Fruit fly (Drosophila melanogaster) whole organism, embryonic: Measurements from ENCODE around the gene stwl.
A peak's percentile ranks its signal among the peaks of the same experiment; 100 is the strongest.

Source experiments
- Adf1 ChIP-seq: fragments of 200-800 bp; sonication (Bioruptor generic); IDR thresholded peaks from 2 replicates; pipeline ENCODE4 v1.3.6; 2022; ENCODE audit warnings: missing biosample characterization, missing genetic modification characterization
- Atf-2 ChIP-seq: fragments of 200-800 bp; sonication (Bioruptor generic); optimal IDR thresholded peaks from 2 replicates; lab custom pipeline; 2016; ENCODE audit warnings: missing biosample characterization, missing genetic modification characterization
- B-H2 ChIP-seq: fragments of 200-800 bp; sonication (Bioruptor generic); optimal IDR thresholded peaks from 2 replicates; lab custom pipeline; 2018; ENCODE audit warnings: missing biosample characterization, mild to moderate bottlenecking, missing genetic modification characterization
- CG10267 ChIP-seq: fragments of 200-800 bp; sonication (Bioruptor generic); optimal IDR thresholded peaks from 2 replicates; lab custom pipeline; 2018; ENCODE audit warnings: missing biosample characterization, mild to moderate bottlenecking, missing genetic modification characterization, moderate library complexity
- CG10274 ChIP-seq: fragments of 200-800 bp; sonication (Bioruptor generic); optimal IDR thresholded peaks from 3 replicates; lab custom pipeline; 2017; ENCODE audit warnings: missing biosample characterization, mild to moderate bottlenecking, missing genetic modification characterization
- CG11560 ChIP-seq: fragments of 200-800 bp; sonication (Bioruptor generic); IDR thresholded peaks from 3 replicates; pipeline ENCODE4 v1.3.6; 2022; ENCODE audit warnings: missing biosample characterization, missing genetic modification characterization
- CG12071 ChIP-seq: fragments of 200-800 bp; sonication (Bioruptor generic); optimal IDR thresholded peaks from 3 replicates; lab custom pipeline; 2018; ENCODE audit warnings: missing biosample characterization, mild to moderate bottlenecking, missing genetic modification characterization
- CG1233 ChIP-seq: fragments of 200-800 bp; sonication (Bioruptor generic); optimal IDR thresholded peaks from 4 replicates; lab custom pipeline; 2018; ENCODE audit warnings: missing biosample characterization, mild to moderate bottlenecking, missing genetic modification characterization
- CG12942 ChIP-seq: fragments of 200-800 bp; sonication (Bioruptor generic); optimal IDR thresholded peaks from 3 replicates; lab custom pipeline; 2016; ENCODE audit warnings: missing biosample characterization, missing genetic modification characterization
- CG13123 ChIP-seq: fragments of 200-800 bp; sonication (Bioruptor generic); optimal IDR thresholded peaks from 2 replicates; lab custom pipeline; 2016; ENCODE audit warnings: missing biosample characterization, missing genetic modification characterization
- CG15073 ChIP-seq: fragments of 200-800 bp; sonication (Bioruptor generic); optimal IDR thresholded peaks from 2 replicates; lab custom pipeline; 2016; ENCODE audit warnings: missing biosample characterization, missing genetic modification characterization
- CG17328 ChIP-seq: fragments of 200-800 bp; sonication (Bioruptor generic); IDR thresholded peaks from 2 replicates; pipeline ENCODE4 v1.3.6; 2022; ENCODE audit warnings: missing biosample characterization, missing genetic modification characterization
- CG1832 ChIP-seq: fragments of 200-800 bp; sonication (Bioruptor generic); optimal IDR thresholded peaks from 2 replicates; lab custom pipeline; 2017; ENCODE audit warnings: missing biosample characterization, mild to moderate bottlenecking, missing genetic modification characterization, inconsistent platforms
- CG2202 ChIP-seq: fragments of 200-800 bp; sonication (Bioruptor generic); optimal IDR thresholded peaks from 2 replicates; lab custom pipeline; 2018; ENCODE audit warnings: missing biosample characterization, mild to moderate bottlenecking, missing genetic modification characterization
- CG2678 ChIP-seq: fragments of 200-800 bp; sonication (Bioruptor generic); optimal IDR thresholded peaks from 3 replicates; lab custom pipeline; 2019; ENCODE audit warnings: missing biosample characterization, mild to moderate bottlenecking, missing genetic modification characterization, moderate library complexity
- CG30431 ChIP-seq: fragments of 200-800 bp; sonication (Bioruptor generic); optimal IDR thresholded peaks from 2 replicates; lab custom pipeline; 2017; ENCODE audit warnings: missing biosample characterization, missing genetic modification characterization
- CG34376 ChIP-seq: fragments of 200-800 bp; sonication (Bioruptor generic); optimal IDR thresholded peaks from 2 replicates; lab custom pipeline; 2018; ENCODE audit warnings: missing biosample characterization, mild to moderate bottlenecking, missing genetic modification characterization
- CG42726 ChIP-seq: fragments of 200-800 bp; sonication (Bioruptor generic); IDR thresholded peaks from 2 replicates; pipeline ENCODE4 v1.3.6; 2022; ENCODE audit warnings: missing biosample characterization, missing genetic modification characterization; ENCODE audit not compliant: partially characterized antibody
- CG6272 ChIP-seq: fragments of 200-800 bp; sonication (Bioruptor generic); IDR thresholded peaks from 2 replicates; pipeline ENCODE4 v1.3.6; 2022; ENCODE audit warnings: missing biosample characterization, missing genetic modification characterization
- CG6654 ChIP-seq: fragments of 200-800 bp; sonication (Bioruptor generic); optimal IDR thresholded peaks from 2 replicates; lab custom pipeline; 2017; ENCODE audit warnings: missing biosample characterization, mild to moderate bottlenecking, missing genetic modification characterization
- CG6683 ChIP-seq: fragments of 200-800 bp; sonication (Bioruptor generic); optimal IDR thresholded peaks from 2 replicates; lab custom pipeline; 2017; ENCODE audit warnings: missing biosample characterization, mild to moderate bottlenecking, missing genetic modification characterization, missing genetic modification reagents
- CG7839 ChIP-seq: fragments of 200-800 bp; sonication (Bioruptor generic); optimal IDR thresholded peaks from 3 replicates; lab custom pipeline; 2018; ENCODE audit warnings: missing biosample characterization, mild to moderate bottlenecking, missing genetic modification characterization, moderate library complexity
- CG7963 ChIP-seq: fragments of 200-800 bp; sonication (Bioruptor generic); IDR thresholded peaks from 3 replicates; pipeline ENCODE4 v1.3.6; 2022; ENCODE audit warnings: missing biosample characterization, missing genetic modification characterization; ENCODE audit not compliant: partially characterized antibody
- CG9609 ChIP-seq: fragments of 200-800 bp; sonication (Bioruptor generic); optimal IDR thresholded peaks from 3 replicates; lab custom pipeline; 2016; ENCODE audit warnings: missing biosample characterization, missing genetic modification characterization
- Dll ChIP-seq: fragments of 200-800 bp; sonication (Bioruptor generic); IDR thresholded peaks from 4 replicates; pipeline ENCODE4 v1.3.6; 2022; ENCODE audit warnings: missing biosample characterization, missing genetic modification characterization; ENCODE audit not compliant: partially characterized antibody
- HLHmδ ChIP-seq: fragments of 200-800 bp; sonication (Bioruptor generic); optimal IDR thresholded peaks from 2 replicates; lab custom pipeline; 2018; ENCODE audit warnings: missing biosample characterization, mild to moderate bottlenecking, missing genetic modification characterization, moderate library complexity
- Hr39 ChIP-seq: fragments of >200 bp; optimal IDR thresholded peaks from 2 replicates; lab custom pipeline; 2017
- MESR4 ChIP-seq: fragments of 200-800 bp; sonication (Bioruptor generic); optimal IDR thresholded peaks from 2 replicates; lab custom pipeline; 2018; ENCODE audit warnings: missing biosample characterization, mild to moderate bottlenecking, missing genetic modification characterization, moderate library complexity
- Meics ChIP-seq: fragments of 200-800 bp; sonication (Bioruptor generic); optimal IDR thresholded peaks from 2 replicates; lab custom pipeline; 2017; ENCODE audit warnings: missing biosample characterization, mild to moderate bottlenecking, missing genetic modification characterization
- Myb ChIP-seq: fragments of 200-800 bp; sonication (Bioruptor generic); optimal IDR thresholded peaks from 2 replicates; lab custom pipeline; 2016; ENCODE audit warnings: missing biosample characterization, missing genetic modification characterization
- Optix ChIP-seq: fragments of 200-800 bp; sonication (Bioruptor generic); IDR thresholded peaks from 3 replicates; pipeline ENCODE4 v1.3.6; 2022; ENCODE audit warnings: missing biosample characterization, missing genetic modification characterization
- Ptx1 ChIP-seq: fragments of 200-800 bp; sonication (Bioruptor generic); IDR thresholded peaks from 2 replicates; pipeline ENCODE4 v1.3.6; 2022; ENCODE audit warnings: missing biosample characterization, missing genetic modification characterization
- Scr ChIP-seq: fragments of 200-800 bp; sonication (Bioruptor generic); IDR thresholded peaks from 2 replicates; pipeline ENCODE4 v1.3.6; 2022; ENCODE audit warnings: missing biosample characterization, missing genetic modification characterization; ENCODE audit not compliant: partially characterized antibody
- Side ChIP-seq: fragments of 200-800 bp; sonication (Bioruptor generic); optimal IDR thresholded peaks from 2 replicates; lab custom pipeline; 2016; ENCODE audit warnings: missing biosample characterization, missing genetic modification characterization
- Sin3A ChIP-seq: fragments of >200 bp; optimal IDR thresholded peaks from 2 replicates; lab custom pipeline; 2018
- Six4 ChIP-seq: fragments of 200-800 bp; sonication (Bioruptor generic); optimal IDR thresholded peaks from 2 replicates; lab custom pipeline; 2016; ENCODE audit warnings: missing biosample characterization, missing genetic modification characterization
- bowl ChIP-seq: fragments of 200-800 bp; sonication (Bioruptor generic); IDR thresholded peaks from 2 replicates; pipeline ENCODE4 v1.3.6; 2022; ENCODE audit warnings: missing biosample characterization, missing genetic modification characterization
- chm ChIP-seq: fragments of 200-800 bp; sonication (Bioruptor generic); IDR thresholded peaks from 2 replicates; pipeline ENCODE4 v1.3.6; 2022; ENCODE audit warnings: missing biosample characterization, missing genetic modification characterization
- ems ChIP-seq: fragments of 200-800 bp; sonication (Bioruptor generic); optimal IDR thresholded peaks from 3 replicates; lab custom pipeline; 2016; ENCODE audit warnings: missing biosample characterization, missing genetic modification characterization
- h ChIP-seq: fragments of >200 bp; optimal IDR thresholded peaks from 2 replicates; lab custom pipeline; 2017
- knrl ChIP-seq: fragments of 200-800 bp; sonication (Bioruptor generic); IDR thresholded peaks from 3 replicates; pipeline ENCODE4 v1.3.6; 2022; ENCODE audit warnings: missing biosample characterization, missing genetic modification characterization; ENCODE audit not compliant: partially characterized antibody
- lab ChIP-seq: fragments of 200-800 bp; sonication (Bioruptor generic); optimal IDR thresholded peaks from 3 replicates; lab custom pipeline; 2017; ENCODE audit warnings: missing biosample characterization, missing genetic modification characterization, mild to moderate bottlenecking, moderate library complexity, missing genetic modification reagents
- lilli ChIP-seq: fragments of 200-800 bp; sonication (Bioruptor generic); optimal IDR thresholded peaks from 3 replicates; lab custom pipeline; 2016; ENCODE audit warnings: missing biosample characterization, missing genetic modification characterization
- luna ChIP-seq: fragments of 200-800 bp; sonication (Bioruptor generic); optimal IDR thresholded peaks from 2 replicates; lab custom pipeline; 2016; ENCODE audit warnings: missing biosample characterization, missing genetic modification characterization
- mam ChIP-seq: fragments of 200-800 bp; sonication (Bioruptor generic); optimal IDR thresholded peaks from 3 replicates; lab custom pipeline; 2016; ENCODE audit warnings: missing biosample characterization, missing genetic modification characterization
- odd ChIP-seq: fragments of 200-800 bp; sonication (Bioruptor generic); optimal IDR thresholded peaks from 2 replicates; lab custom pipeline; 2017; ENCODE audit warnings: missing biosample characterization, mild to moderate bottlenecking, missing genetic modification characterization
- onecut ChIP-seq: fragments of 200-800 bp; sonication (Bioruptor generic); IDR thresholded peaks from 2 replicates; pipeline ENCODE4 v1.3.6; 2022; ENCODE audit warnings: missing biosample characterization, missing genetic modification characterization
- p53 ChIP-seq: fragments of 200-800 bp; sonication (Bioruptor generic); optimal IDR thresholded peaks from 2 replicates; lab custom pipeline; 2016; ENCODE audit warnings: missing biosample characterization, missing genetic modification characterization
- phol ChIP-seq: fragments of 200-800 bp; sonication (Bioruptor generic); optimal IDR thresholded peaks from 3 replicates; lab custom pipeline; 2018; ENCODE audit warnings: missing biosample characterization, mild to moderate bottlenecking, missing genetic modification characterization, moderate library complexity
- sc ChIP-seq, 3 experiments: fragments of >200 bp in 2 of 3; fragments of 200-800 bp in 1 of 3; sonication (Bioruptor generic) in 1 of 3; optimal IDR thresholded peaks; 2 replicates in 2 of 3; 3 replicates in 1 of 3; lab custom pipeline; 2017; ENCODE audit warnings: mild to moderate bottlenecking in 1 of 3, missing biosample characterization in 1 of 3, missing genetic modification characterization in 1 of 3, missing genetic modification reagents in 1 of 3
- sd ChIP-seq: fragments of 200-800 bp; sonication (Bioruptor generic); optimal IDR thresholded peaks from 3 replicates; lab custom pipeline; 2018; ENCODE audit warnings: missing biosample characterization, mild to moderate bottlenecking, missing genetic modification characterization, moderate library complexity
- tio ChIP-seq: fragments of 200-800 bp; sonication (Bioruptor generic); optimal IDR thresholded peaks from 2 replicates; lab custom pipeline; 2017; ENCODE audit warnings: missing biosample characterization, missing genetic modification characterization, inconsistent platforms

Gene stwl

dm6 chr3L:14410892-14411291 lies 1.2 kb upstream of the stwl start:
- no peak for TF ChIP-seq HLHmδ (GFP tag; lab: Kevin White, UChicago)
- no peak for TF ChIP-seq Scr (GFP tag; lab: Robert Waterston, UW)
- no peak for TF ChIP-seq Atf-2 (GFP tag; lab: Kevin White, UChicago)
- no peak for TF ChIP-seq B-H2 (GFP tag; lab: Kevin White, UChicago)
- TF ChIP-seq CG1233 (GFP tag; lab: Kevin White, UChicago), result no peak
- no peak for TF ChIP-seq CG7963 (GFP tag; lab: Robert Waterston, UW)
- no peak for TF ChIP-seq bowl (GFP tag; lab: Robert Waterston, UW)
- 0 out of 2 replicates have a peak, but pooled peaks have one; percentile 26 for TF ChIP-seq Ptx1
- no peak for TF ChIP-seq CG42726 (GFP tag; lab: Robert Waterston, UW)
- TF ChIP-seq CG9609 (GFP tag; lab: Kevin White, UChicago), result no peak
- TF ChIP-seq CG34376, result no peak
- TF ChIP-seq Adf1 (GFP tag; lab: Robert Waterston, UW), result no peak
- no peak for TF ChIP-seq CG6654 (GFP tag; lab: Kevin White, UChicago)
- TF ChIP-seq ems, result no peak
- no peak for TF ChIP-seq sd
- peak; percentile 21 for TF ChIP-seq Meics
- peak; percentile 42 for TF ChIP-seq CG7839 (tag; lab: Kevin White, UChicago)
- no peak for TF ChIP-seq CG2678 (tag; lab: Kevin White, UChicago)
- peak; percentile 19 for TF ChIP-seq CG30431 (GFP tag; lab: Kevin White, UChicago)
- no peak for TF ChIP-seq h (lab: Kevin White, UChicago)
- no peak for TF ChIP-seq Hr39 (lab: Kevin White, UChicago)
- TF ChIP-seq tio (GFP tag; lab: Kevin White, UChicago), result no peak
- no peak for TF ChIP-seq luna (GFP tag; lab: Kevin White, UChicago)
- TF ChIP-seq Six4 (GFP tag; lab: Kevin White, UChicago), result no peak
- TF ChIP-seq Side (GFP tag; lab: Kevin White, UChicago), result no peak
- peak; percentile 57; the same call in 2 of the 3 replicates for TF ChIP-seq Optix
- no peak for TF ChIP-seq CG12942
- TF ChIP-seq odd (GFP tag; lab: Kevin White, UChicago), result no peak
- TF ChIP-seq lab, result peak; percentile 36
- no peak for TF ChIP-seq lilli
- TF ChIP-seq p53 (GFP tag; lab: Kevin White, UChicago), result no peak
- no peak for TF ChIP-seq CG1832
- no peak for TF ChIP-seq mam (GFP tag; lab: Kevin White, UChicago)
- no peak for TF ChIP-seq CG6683 (GFP tag; lab: Kevin White, UChicago)
- TF ChIP-seq onecut (GFP tag; lab: Robert Waterston, UW), result peak; percentile 24
- no peak for TF ChIP-seq MESR4 (GFP tag; lab: Kevin White, UChicago)
- no peak for TF ChIP-seq CG15073
- no peak for TF ChIP-seq CG10267
- TF ChIP-seq CG13123 (GFP tag; lab: Kevin White, UChicago), result no peak
- TF ChIP-seq phol, result peak; percentile 46
- no peak for TF ChIP-seq CG10274
- no peak for TF ChIP-seq Dll
- no peak for TF ChIP-seq CG11560
- TF ChIP-seq CG6272 (GFP tag; lab: Robert Waterston, UW), result no peak
- peak; percentile 53; the same call in 1 of the 2 replicates for TF ChIP-seq chm
- no peak for TF ChIP-seq knrl (GFP tag; lab: Robert Waterston, UW)
- peak; percentile 72 for TF ChIP-seq CG17328 (GFP tag; lab: Robert Waterston, UW)
- TF ChIP-seq Sin3A, result no peak
- TF ChIP-seq Myb, result no peak
- TF ChIP-seq CG12071, result no peak
- TF ChIP-seq CG2202 (tag; lab: Kevin White, UChicago), result no peak
- TF ChIP-seq sc (optimal IDR thresholded peaks at IDR 0.05; lab: Kevin White, UChicago), result no peak
- no peak for TF ChIP-seq sc (GFP tag; optimal IDR thresholded peaks at IDR 0.05; lab: Kevin White, UChicago)
